Fruit fly (Drosophila melanogaster) whole organism, embryonic: ENCODE measurements around the gene CG1640.
A peak's percentile ranks its signal among the peaks of the same experiment; 100 is the strongest.

Experiments used
- Adf1 ChIP-seq: fragments of 200-800 bp; sonication (Bioruptor generic); IDR thresholded peaks from 2 replicates; pipeline ENCODE4 v1.3.6; 2022; ENCODE audit warnings: missing biosample characterization, missing genetic modification characterization
- Aef1 ChIP-seq: fragments of 200-800 bp; sonication (Bioruptor generic); IDR thresholded peaks from 3 replicates; pipeline ENCODE4 v1.3.6; 2022; ENCODE audit warnings: missing biosample characterization, missing genetic modification characterization
- CG10321 ChIP-seq: fragments of 200-800 bp; sonication (Bioruptor generic); IDR thresholded peaks from 2 replicates; pipeline ENCODE4 v1.3.6; 2022; ENCODE audit warnings: missing biosample characterization, missing genetic modification characterization
- CG10543 ChIP-seq: fragments of 200-800 bp; sonication (Bioruptor generic); optimal IDR thresholded peaks from 3 replicates; lab custom pipeline; 2017; ENCODE audit warnings: missing biosample characterization, mild to moderate bottlenecking, missing genetic modification characterization, moderate library complexity
- CG10979 ChIP-seq: fragments of 200-800 bp; sonication (Bioruptor generic); optimal IDR thresholded peaks from 2 replicates; lab custom pipeline; 2018; ENCODE audit warnings: missing biosample characterization, mild to moderate bottlenecking, missing genetic modification characterization, moderate library complexity
- CG12744 ChIP-seq: fragments of 200-800 bp; sonication (Bioruptor generic); optimal IDR thresholded peaks from 2 replicates; lab custom pipeline; 2016; ENCODE audit warnings: missing biosample characterization, missing genetic modification characterization
- CG14710 ChIP-seq: fragments of 200-800 bp; sonication (Bioruptor generic); optimal IDR thresholded peaks from 3 replicates; lab custom pipeline; 2019; ENCODE audit warnings: missing biosample characterization, mild to moderate bottlenecking, missing genetic modification characterization, moderate library complexity
- CG1529 ChIP-seq: fragments of 200-800 bp; sonication (Bioruptor generic); optimal IDR thresholded peaks from 3 replicates; lab custom pipeline; 2018; ENCODE audit warnings: missing biosample characterization, missing genetic modification characterization
- CG15696 ChIP-seq: fragments of 200-800 bp; sonication (Bioruptor generic); optimal IDR thresholded peaks from 2 replicates; lab custom pipeline; 2019; ENCODE audit warnings: missing biosample characterization, mild to moderate bottlenecking, missing genetic modification characterization, moderate library complexity
- CG17186 ChIP-seq: fragments of 200-800 bp; sonication (Bioruptor generic); optimal IDR thresholded peaks from 3 replicates; lab custom pipeline; 2017; ENCODE audit warnings: missing biosample characterization, missing genetic modification reagents, missing genetic modification characterization
- CG17612 ChIP-seq: fragments of 200-800 bp; sonication (Bioruptor generic); IDR thresholded peaks from 2 replicates; pipeline ENCODE4 v1.3.6; 2022; ENCODE audit warnings: missing biosample characterization, missing genetic modification characterization
- CG17912 ChIP-seq: fragments of 200-800 bp; sonication (Bioruptor generic); optimal IDR thresholded peaks from 2 replicates; lab custom pipeline; 2018; ENCODE audit warnings: missing biosample characterization, mild to moderate bottlenecking, missing genetic modification characterization
- CG31365 ChIP-seq: fragments of 200-800 bp; sonication (Bioruptor generic); optimal IDR thresholded peaks from 2 replicates; lab custom pipeline; 2018; ENCODE audit warnings: missing biosample characterization, mild to moderate bottlenecking, missing genetic modification characterization
- CG3163 ChIP-seq: fragments of 200-800 bp; sonication (Bioruptor generic); optimal IDR thresholded peaks from 3 replicates; lab custom pipeline; 2016; ENCODE audit warnings: missing biosample characterization, missing genetic modification characterization
- CG4360 ChIP-seq: fragments of 200-800 bp; sonication (Bioruptor generic); IDR thresholded peaks from 2 replicates; pipeline ENCODE4 v1.3.6; 2022; ENCODE audit warnings: missing biosample characterization, missing genetic modification characterization
- CG4617 ChIP-seq: fragments of 200-800 bp; sonication (Bioruptor generic); optimal IDR thresholded peaks from 3 replicates; lab custom pipeline; 2016; ENCODE audit warnings: missing biosample characterization, missing genetic modification characterization, borderline replicate concordance
- CG5953 ChIP-seq: fragments of 200-800 bp; sonication (Bioruptor generic); IDR thresholded peaks from 2 replicates; pipeline ENCODE4 v1.3.6; 2022; ENCODE audit warnings: missing biosample characterization, missing genetic modification characterization
- CG7963 ChIP-seq: fragments of 200-800 bp; sonication (Bioruptor generic); IDR thresholded peaks from 3 replicates; pipeline ENCODE4 v1.3.6; 2022; ENCODE audit warnings: missing biosample characterization, missing genetic modification characterization; ENCODE audit not compliant: partially characterized antibody
- CG8281 ChIP-seq: fragments of 200-800 bp; sonication (Bioruptor generic); optimal IDR thresholded peaks from 2 replicates; lab custom pipeline; 2018; ENCODE audit warnings: missing biosample characterization, mild to moderate bottlenecking, missing genetic modification characterization, moderate library complexity
- CG9727 ChIP-seq: fragments of 200-800 bp; sonication (Bioruptor generic); optimal IDR thresholded peaks from 3 replicates; lab custom pipeline; 2017; ENCODE audit warnings: missing biosample characterization, mild to moderate bottlenecking, missing genetic modification characterization
- CG9817 ChIP-seq: fragments of 200-800 bp; sonication (Bioruptor generic); optimal IDR thresholded peaks from 2 replicates; lab custom pipeline; 2018; ENCODE audit warnings: missing biosample characterization, mild to moderate bottlenecking, missing genetic modification characterization, moderate library complexity
- CG9932 ChIP-seq: fragments of 200-800 bp; sonication (Bioruptor generic); IDR thresholded peaks from 2 replicates; pipeline ENCODE4 v1.3.6; 2022; ENCODE audit warnings: missing biosample characterization, missing genetic modification characterization
- CoRest ChIP-seq: fragments of 200-800 bp; sonication (Bioruptor generic); optimal IDR thresholded peaks from 3 replicates; lab custom pipeline; 2018; ENCODE audit warnings: missing biosample characterization, mild to moderate bottlenecking, missing genetic modification characterization, moderate library complexity
- D ChIP-seq, 2 experiments: fragments of 200-800 bp in 1 of 2; fragments of >200 bp in 1 of 2; sonication (Bioruptor generic) in 1 of 2; optimal IDR thresholded peaks; 2 replicates in 1 of 2; 3 replicates in 1 of 2; lab custom pipeline; 2017; ENCODE audit warnings: mild to moderate bottlenecking in 1 of 2, missing biosample characterization in 1 of 2, missing genetic modification characterization in 1 of 2, missing genetic modification reagents in 1 of 2
- Doc2 ChIP-seq: fragments of 200-800 bp; sonication (Bioruptor generic); IDR thresholded peaks from 2 replicates; pipeline ENCODE4 v1.3.6; 2022; ENCODE audit warnings: missing biosample characterization, missing genetic modification characterization
- Doc3 ChIP-seq: fragments of 200-800 bp; sonication (Bioruptor generic); IDR thresholded peaks from 3 replicates; pipeline ENCODE4 v1.3.6; 2022; ENCODE audit warnings: missing biosample characterization, missing genetic modification characterization; ENCODE audit not compliant: partially characterized antibody
- Fer3 ChIP-seq: fragments of 200-800 bp; sonication (Bioruptor generic); optimal IDR thresholded peaks from 2 replicates; lab custom pipeline; 2018; ENCODE audit warnings: missing biosample characterization, mild to moderate bottlenecking, missing genetic modification characterization, moderate library complexity
- Hand ChIP-seq: fragments of 200-800 bp; sonication (Bioruptor generic); optimal IDR thresholded peaks from 2 replicates; lab custom pipeline; 2017; ENCODE audit warnings: mild to moderate bottlenecking, missing biosample characterization, missing genetic modification reagents, missing genetic modification characterization
- Hey ChIP-seq: fragments of 200-800 bp; sonication (Bioruptor generic); optimal IDR thresholded peaks from 3 replicates; lab custom pipeline; 2018; ENCODE audit warnings: missing biosample characterization, mild to moderate bottlenecking, missing genetic modification characterization
- Hsf ChIP-seq: fragments of 200-800 bp; sonication (Bioruptor generic); optimal IDR thresholded peaks from 3 replicates; lab custom pipeline; 2016; ENCODE audit warnings: missing biosample characterization, missing genetic modification characterization
- MBD-R2 ChIP-seq: fragments of 200-800 bp; sonication (Bioruptor generic); IDR thresholded peaks from 2 replicates; pipeline ENCODE4 v1.3.6; 2022; ENCODE audit warnings: missing biosample characterization, missing genetic modification characterization
- NK7.1 ChIP-seq: fragments of 200-800 bp; sonication (Bioruptor generic); optimal IDR thresholded peaks from 3 replicates; lab custom pipeline; 2016; ENCODE audit warnings: missing biosample characterization, missing genetic modification characterization
- Ravus ChIP-seq: fragments of 200-800 bp; sonication (Bioruptor generic); IDR thresholded peaks from 2 replicates; pipeline ENCODE4 v1.3.6; 2022; ENCODE audit warnings: missing biosample characterization, missing genetic modification characterization
- TFAM ChIP-seq: fragments of 200-800 bp; sonication (Bioruptor generic); optimal IDR thresholded peaks from 2 replicates; lab custom pipeline; 2017; ENCODE audit warnings: missing biosample characterization, missing genetic modification characterization, inconsistent platforms
- bsh ChIP-seq, 2 experiments: fragments of 200-800 bp; sonication (Bioruptor generic); optimal IDR thresholded peaks; 2 replicates each; lab custom pipeline; 2017 to 2018; ENCODE audit warnings: mild to moderate bottlenecking in 2 of 2, missing biosample characterization in 2 of 2, missing genetic modification characterization in 2 of 2, moderate library complexity in 1 of 2
- chn ChIP-seq: fragments of 200-800 bp; sonication (Bioruptor generic); optimal IDR thresholded peaks from 2 replicates; lab custom pipeline; 2016; ENCODE audit warnings: missing biosample characterization, missing genetic modification characterization
- en ChIP-seq: fragments of 200-800 bp; sonication (Bioruptor generic); optimal IDR thresholded peaks from 2 replicates; lab custom pipeline; 2016; ENCODE audit warnings: missing biosample characterization, missing genetic modification characterization
- eve ChIP-seq, 2 experiments: fragments of >200 bp; optimal IDR thresholded peaks; 2 replicates each; lab custom pipeline; 2017; ENCODE audit warnings: missing biosample characterization in 2 of 2, missing genetic modification characterization in 2 of 2
- fru ChIP-seq: fragments of >200 bp; optimal IDR thresholded peaks from 2 replicates; lab custom pipeline; 2017
- hth ChIP-seq: fragments of >200 bp; optimal IDR thresholded peaks from 2 replicates; lab custom pipeline; 2017; ENCODE audit warnings: inconsistent platforms
- kah ChIP-seq: fragments of 200-800 bp; sonication (Bioruptor generic); optimal IDR thresholded peaks from 2 replicates; lab custom pipeline; 2018; ENCODE audit warnings: missing biosample characterization, mild to moderate bottlenecking, missing genetic modification characterization
- pros ChIP-seq: fragments of 200-800 bp; sonication (Bioruptor generic); optimal IDR thresholded peaks from 3 replicates; lab custom pipeline; 2019; ENCODE audit warnings: missing biosample characterization, mild to moderate bottlenecking, missing genetic modification characterization, moderate library complexity
- sens ChIP-seq: fragments of 200-800 bp; sonication (Bioruptor generic); peaks from one replicate; lab custom pipeline; 2016; ENCODE audit warnings: missing biosample characterization, missing genetic modification characterization
- sens-2 ChIP-seq: fragments of 200-800 bp; sonication (Bioruptor generic); IDR thresholded peaks from 2 replicates; pipeline ENCODE4 v1.3.6; 2022; ENCODE audit warnings: missing biosample characterization, missing genetic modification characterization
- slbo ChIP-seq: fragments of 200-800 bp; sonication (Bioruptor generic); IDR thresholded peaks from 2 replicates; pipeline ENCODE4 v1.3.6; 2022; ENCODE audit warnings: missing biosample characterization, missing genetic modification characterization
- sr ChIP-seq: fragments of 200-800 bp; sonication (Bioruptor generic); IDR thresholded peaks from 3 replicates; pipeline ENCODE4 v1.3.6; 2022; ENCODE audit warnings: missing biosample characterization, missing genetic modification characterization
- tup ChIP-seq: fragments of 200-800 bp; sonication (Bioruptor generic); optimal IDR thresholded peaks from 2 replicates; lab custom pipeline; 2016; ENCODE audit warnings: missing biosample characterization, mild to moderate bottlenecking, missing genetic modification characterization, moderate library complexity
- unc-4 ChIP-seq: fragments of 200-800 bp; sonication (Bioruptor generic); IDR thresholded peaks from 2 replicates; pipeline ENCODE4 v1.3.6; 2022; ENCODE audit warnings: missing biosample characterization, missing genetic modification characterization; ENCODE audit not compliant: partially characterized antibody
- vfl ChIP-seq: fragments of 200-800 bp; sonication (Bioruptor generic); optimal IDR thresholded peaks from 2 replicates; lab custom pipeline; 2016; ENCODE audit warnings: missing biosample characterization, missing genetic modification characterization
- zf30C ChIP-seq: fragments of 200-800 bp; sonication (Bioruptor generic); optimal IDR thresholded peaks from 3 replicates; lab custom pipeline; 2018; ENCODE audit warnings: missing biosample characterization, mild to moderate bottlenecking, missing genetic modification characterization
- zfh2 ChIP-seq: fragments of 200-800 bp; sonication (Bioruptor generic); optimal IDR thresholded peaks from 2 replicates; lab custom pipeline; 2016; ENCODE audit warnings: missing biosample characterization, missing genetic modification characterization

CG1640 gene

DNA sequence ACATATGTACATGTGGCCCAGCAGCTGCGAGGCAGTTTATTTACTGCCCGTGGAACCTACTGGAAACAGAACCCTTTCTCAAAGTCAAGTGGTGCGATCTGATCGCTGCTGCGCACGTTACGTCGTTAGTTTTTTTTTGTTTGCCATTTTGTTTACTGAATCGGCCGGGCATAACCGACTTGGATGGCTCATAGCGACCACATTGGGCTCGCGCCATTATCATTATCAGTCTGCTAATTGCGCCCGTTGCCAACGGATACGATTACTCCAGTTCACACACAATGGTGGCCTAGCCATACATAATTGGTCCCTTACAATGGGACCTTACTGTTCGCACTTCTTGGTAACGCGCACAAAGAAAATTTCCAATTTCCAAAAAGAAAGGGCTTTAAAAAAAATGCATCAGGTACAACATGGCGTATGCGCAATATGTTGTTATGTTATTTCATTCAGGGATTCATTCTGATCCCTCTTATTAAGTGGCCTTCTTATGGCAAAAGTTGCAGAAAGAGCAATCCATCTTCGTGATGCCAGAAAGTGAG, 37.6 kb upstream of the CG1640 start (continued):
- TF ChIP-seq Aef1 (GFP tag; lab: Robert Waterston, UW) (no peak), eve (GFP tag; optimal IDR thresholded peaks at IDR 0.05; lab: Kevin White, UChicago) (no peak), slbo (GFP tag; lab: Robert Waterston, UW) (peak; percentile 36; the same call in 1 of the 2 replicates), CG5953 (GFP tag; lab: Robert Waterston, UW) (no peak), CG17186 (no peak), vfl (GFP tag; lab: Kevin White, UChicago) (no peak), pros (GFP tag; lab: Kevin White, UChicago) (no peak), zfh2 (GFP tag; lab: Kevin White, UChicago) (peak; percentile 77), CG10543 (GFP tag; lab: Kevin White, UChicago) (peak; percentile 70), Adf1 (GFP tag; lab: Robert Waterston, UW) (no peak), MBD-R2 (no peak), sens-2 (GFP tag; lab: Robert Waterston, UW) (no peak), sens (GFP tag; lab: Kevin White, UChicago) (peak; percentile 63), CG14710 (tag; lab: Kevin White, UChicago) (no peak), Doc3 (GFP tag; lab: Robert Waterston, UW) (no peak), Hey (tag; lab: Kevin White, UChicago) (peak; percentile 27), CG3163 (GFP tag; lab: Kevin White, UChicago) (peak; percentile 8), NK7.1 (no peak), Hand (GFP tag; lab: Kevin White, UChicago) (no peak), CG17612 (GFP tag; lab: Robert Waterston, UW) (no peak), fru (lab: Kevin White, UChicago) (no peak), CG9727 (GFP tag; lab: Kevin White, UChicago) (peak; percentile 55), Hsf (GFP tag; lab: Kevin White, UChicago) (peak; percentile 24), unc-4 (GFP tag; lab: Robert Waterston, UW) (no peak), CoRest (tag; lab: Kevin White, UChicago) (peak; percentile 28), CG8281 (tag; lab: Kevin White, UChicago) (no peak), Fer3 (tag; lab: Kevin White, UChicago) (no peak), CG9932 (GFP tag; lab: Robert Waterston, UW) (peak; percentile 45), sr (GFP tag; lab: Robert Waterston, UW) (no peak), chn (GFP tag; lab: Kevin White, UChicago) (no peak), Doc2 (GFP tag; lab: Robert Waterston, UW) (no peak), TFAM (GFP tag; lab: Kevin White, UChicago) (no peak), CG9817 (tag; lab: Kevin White, UChicago) (no peak), CG31365 (tag; lab: Kevin White, UChicago) (no peak), CG10321 (GFP tag; lab: Robert Waterston, UW) (no peak), CG17912 (GFP tag; lab: Kevin White, UChicago) (no peak), bsh (GFP tag; optimal IDR thresholded peaks at IDR 0.05; lab: Kevin White, UChicago) (peak in 1 of 2 experiments; percentile 25), CG15696 (tag; lab: Kevin White, UChicago) (no peak), CG10979 (tag; lab: Kevin White, UChicago) (no peak), CG4617 (GFP tag; lab: Kevin White, UChicago) (no peak), hth (lab: Kevin White, UChicago) (no peak), CG4360 (GFP tag; lab: Robert Waterston, UW) (no peak), D (optimal IDR thresholded peaks at IDR 0.05; lab: Kevin White, UChicago) (no peak), D (GFP tag; optimal IDR thresholded peaks at IDR 0.05; lab: Kevin White, UChicago) (no peak), CG1529 (GFP tag; lab: Kevin White, UChicago) (no peak), en (no peak), kah (GFP tag; lab: Kevin White, UChicago) (no peak), CG12744 (GFP tag; lab: Kevin White, UChicago) (no peak), CG7963 (GFP tag; lab: Robert Waterston, UW) (no peak), tup (GFP tag; lab: Kevin White, UChicago) (no peak), zf30C (no peak), Ravus (GFP tag; lab: Robert Waterston, UW) (no peak)
